Worm (Caenorhabditis elegans) whole organism, early embryonic: Measurements from ENCODE around the gene dsb-3.

Experiments used
- B0310.2 ChIP-seq: sonication (generic microtip); optimal IDR thresholded peaks from 2 replicates; lab custom pipeline; 2016; ENCODE audit warnings: mild to moderate bottlenecking, missing genetic modification characterization, missing compliant biosample characterization
- F13C5.2 ChIP-seq: sonication (generic microtip); optimal IDR thresholded peaks from 2 replicates; lab custom pipeline; 2017; ENCODE audit warnings: mild to moderate bottlenecking, missing genetic modification characterization, inconsistent platforms, missing compliant biosample characterization
- ama-1 ChIP-seq: fragments of 150-350 bp; optimal IDR thresholded peaks from 2 replicates; lab custom pipeline; 2014
- flt-1 ChIP-seq: fragments of 200-800 bp; sonication (Bioruptor generic); IDR thresholded peaks from 2 replicates; pipeline ENCODE4 v1.3.6; 2022; ENCODE audit warnings: missing genetic modification characterization, missing compliant biosample characterization
- hmbx-1 ChIP-seq: sonication (generic microtip); optimal IDR thresholded peaks from 2 replicates; lab custom pipeline; 2016; ENCODE audit warnings: mild to moderate bottlenecking, missing genetic modification characterization, missing compliant biosample characterization
- tbx-11 ChIP-seq: fragments of 200-800 bp; sonication (Bioruptor generic); IDR thresholded peaks from 2 replicates; pipeline ENCODE4 v1.3.6; 2022; ENCODE audit warnings: missing genetic modification characterization, missing compliant biosample characterization
- tbx-37 ChIP-seq: fragments of 200-800 bp; sonication (Bioruptor generic); conservative IDR thresholded peaks from 2 replicates; pipeline ENCODE4 v1.3.6; 2022; ENCODE audit warnings: missing genetic modification reagents, missing genetic modification characterization, missing compliant biosample characterization
- tra-4 ChIP-seq: sonication (generic microtip); optimal IDR thresholded peaks from 2 replicates; lab custom pipeline; 2017; ENCODE audit warnings: missing genetic modification characterization, missing compliant biosample characterization

ce11 chrIV:7754114-7754513 lies 5.3 kb downstream of the dsb-3 start:
- TF ChIP-seq ama-1 (lab: Kevin White, UChicago), result no peak
- no peak for TF ChIP-seq tbx-37 (GFP tag; lab: Robert Waterston, UW)
- TF ChIP-seq B0310.2 (tag; lab: Kevin White, UChicago), result no peak
- TF ChIP-seq hmbx-1, result no peak
- no peak for TF ChIP-seq flt-1 (GFP tag; lab: Robert Waterston, UW)
- TF ChIP-seq F13C5.2 (tag; lab: Kevin White, UChicago), result no peak
- no peak for TF ChIP-seq tbx-11 (GFP tag; lab: Robert Waterston, UW)
- TF ChIP-seq tra-4, result no peak
